Fruit fly (Drosophila melanogaster) whole organism, embryonic: Measurements from ENCODE around the gene CG45066.

Source experiments
- CG10462 ChIP-seq: fragments of 200-800 bp; sonication (Bioruptor generic); optimal IDR thresholded peaks from 2 replicates; lab custom pipeline; 2016; ENCODE audit warnings: missing biosample characterization, missing genetic modification characterization
- CG11504 ChIP-seq: fragments of 200-800 bp; sonication (Bioruptor generic); optimal IDR thresholded peaks from 3 replicates; lab custom pipeline; 2019; ENCODE audit warnings: missing biosample characterization, mild to moderate bottlenecking, missing genetic modification characterization, moderate library complexity
- CG12071 ChIP-seq: fragments of 200-800 bp; sonication (Bioruptor generic); optimal IDR thresholded peaks from 3 replicates; lab custom pipeline; 2018; ENCODE audit warnings: missing biosample characterization, mild to moderate bottlenecking, missing genetic modification characterization
- CG12769 ChIP-seq: fragments of 200-800 bp; sonication (Bioruptor generic); optimal IDR thresholded peaks from 2 replicates; lab custom pipeline; 2019; ENCODE audit warnings: missing biosample characterization, mild to moderate bottlenecking, missing genetic modification characterization, moderate library complexity
- CG13123 ChIP-seq: fragments of 200-800 bp; sonication (Bioruptor generic); optimal IDR thresholded peaks from 2 replicates; lab custom pipeline; 2016; ENCODE audit warnings: missing biosample characterization, missing genetic modification characterization
- CG15011 ChIP-seq: fragments of 200-800 bp; sonication (Bioruptor generic); optimal IDR thresholded peaks from 3 replicates; lab custom pipeline; 2018; ENCODE audit warnings: missing biosample characterization, mild to moderate bottlenecking, missing genetic modification characterization
- CG17912 ChIP-seq: fragments of 200-800 bp; sonication (Bioruptor generic); optimal IDR thresholded peaks from 2 replicates; lab custom pipeline; 2018; ENCODE audit warnings: missing biosample characterization, mild to moderate bottlenecking, missing genetic modification characterization
- CG18262 ChIP-seq: fragments of 200-800 bp; optimal IDR thresholded peaks from 3 replicates; lab custom pipeline; 2019; ENCODE audit warnings: missing biosample characterization, mild to moderate bottlenecking, missing genetic modification characterization, moderate library complexity
- CG18619 ChIP-seq: fragments of 200-800 bp; sonication (Bioruptor generic); optimal IDR thresholded peaks from 3 replicates; lab custom pipeline; 2017; ENCODE audit warnings: missing biosample characterization, mild to moderate bottlenecking, missing genetic modification characterization
- CG2712 ChIP-seq: fragments of 200-800 bp; optimal IDR thresholded peaks from 3 replicates; lab custom pipeline; 2019; ENCODE audit warnings: missing biosample characterization, mild to moderate bottlenecking, missing genetic modification characterization, moderate library complexity
- CG31388 ChIP-seq: fragments of 200-800 bp; sonication (Bioruptor generic); optimal IDR thresholded peaks from 2 replicates; lab custom pipeline; 2016; ENCODE audit warnings: missing biosample characterization, missing genetic modification characterization
- CG3407 ChIP-seq: fragments of 200-800 bp; sonication (Bioruptor generic); optimal IDR thresholded peaks from 2 replicates; lab custom pipeline; 2018; ENCODE audit warnings: missing biosample characterization, mild to moderate bottlenecking, missing genetic modification characterization
- CG34422 ChIP-seq: fragments of 200-800 bp; sonication (Bioruptor generic); IDR thresholded peaks from 3 replicates; pipeline ENCODE4 v1.3.6; 2022; ENCODE audit warnings: missing biosample characterization, missing genetic modification characterization
- CG4854 ChIP-seq: fragments of 200-800 bp; sonication (Bioruptor generic); optimal IDR thresholded peaks from 2 replicates; lab custom pipeline; 2016; ENCODE audit warnings: missing biosample characterization, missing genetic modification characterization, inconsistent platforms
- CG6654 ChIP-seq: fragments of 200-800 bp; sonication (Bioruptor generic); optimal IDR thresholded peaks from 2 replicates; lab custom pipeline; 2017; ENCODE audit warnings: missing biosample characterization, mild to moderate bottlenecking, missing genetic modification characterization
- CG7987 ChIP-seq: fragments of 200-800 bp; sonication (Bioruptor generic); optimal IDR thresholded peaks from 2 replicates; lab custom pipeline; 2018; ENCODE audit warnings: missing biosample characterization, mild to moderate bottlenecking, missing genetic modification characterization, moderate library complexity
- CG8388 ChIP-seq: fragments of 200-800 bp; sonication (Bioruptor generic); optimal IDR thresholded peaks from 2 replicates; lab custom pipeline; 2019; ENCODE audit warnings: missing biosample characterization, mild to moderate bottlenecking, missing genetic modification characterization, moderate library complexity
- CG9437 ChIP-seq: fragments of 200-800 bp; sonication (Bioruptor generic); optimal IDR thresholded peaks from 2 replicates; lab custom pipeline; 2018; ENCODE audit warnings: missing biosample characterization, mild to moderate bottlenecking, missing genetic modification characterization
- CG9609 ChIP-seq: fragments of 200-800 bp; sonication (Bioruptor generic); optimal IDR thresholded peaks from 3 replicates; lab custom pipeline; 2016; ENCODE audit warnings: missing biosample characterization, missing genetic modification characterization
- CkIIα-i1 ChIP-seq: fragments of 200-800 bp; sonication (Bioruptor generic); IDR thresholded peaks from 2 replicates; pipeline ENCODE4 v1.3.6; 2022; ENCODE audit warnings: missing biosample characterization, missing genetic modification characterization
- D19B ChIP-seq: fragments of 200-800 bp; sonication (Bioruptor generic); optimal IDR thresholded peaks from 2 replicates; lab custom pipeline; 2017; ENCODE audit warnings: missing biosample characterization, mild to moderate bottlenecking, missing genetic modification characterization
- Dll ChIP-seq: fragments of 200-800 bp; sonication (Bioruptor generic); IDR thresholded peaks from 4 replicates; pipeline ENCODE4 v1.3.6; 2022; ENCODE audit warnings: missing biosample characterization, missing genetic modification characterization; ENCODE audit not compliant: partially characterized antibody
- H2.0 ChIP-seq: fragments of 200-800 bp; sonication (Bioruptor generic); IDR thresholded peaks from 2 replicates; pipeline ENCODE4 v1.3.6; 2022; ENCODE audit warnings: missing biosample characterization, missing genetic modification characterization
- HHEX ChIP-seq: fragments of 200-800 bp; sonication (Bioruptor generic); optimal IDR thresholded peaks from 3 replicates; lab custom pipeline; 2017; ENCODE audit warnings: missing biosample characterization, mild to moderate bottlenecking, missing genetic modification characterization, missing genetic modification reagents
- Hmr ChIP-seq: fragments of 200-800 bp; sonication (Bioruptor generic); optimal IDR thresholded peaks from 3 replicates; lab custom pipeline; 2017; ENCODE audit warnings: mild to moderate bottlenecking, missing biosample characterization, missing genetic modification reagents, missing genetic modification characterization
- Hmx ChIP-seq: fragments of 200-800 bp; sonication (Bioruptor generic); optimal IDR thresholded peaks from 2 replicates; lab custom pipeline; 2016; ENCODE audit warnings: missing biosample characterization, missing genetic modification characterization
- NC2β ChIP-seq: fragments of 200-800 bp; sonication (Bioruptor generic); optimal IDR thresholded peaks from 2 replicates; lab custom pipeline; 2016; ENCODE audit warnings: missing biosample characterization, missing genetic modification characterization
- Nf-YB ChIP-seq: fragments of 200-800 bp; sonication (Bioruptor generic); optimal IDR thresholded peaks from 3 replicates; lab custom pipeline; 2019; ENCODE audit warnings: missing biosample characterization, mild to moderate bottlenecking, missing genetic modification characterization, moderate library complexity
- ara ChIP-seq: fragments of 200-800 bp; sonication (Bioruptor generic); IDR thresholded peaks from 2 replicates; pipeline ENCODE4 v1.3.6; 2022; ENCODE audit warnings: missing biosample characterization, missing genetic modification characterization
- bab2 ChIP-seq: fragments of 200-800 bp; sonication (Bioruptor generic); optimal IDR thresholded peaks from 2 replicates; lab custom pipeline; 2016; ENCODE audit warnings: missing biosample characterization, missing genetic modification characterization
- exex ChIP-seq: fragments of 200-800 bp; sonication (Bioruptor generic); optimal IDR thresholded peaks from 4 replicates; lab custom pipeline; 2018; ENCODE audit warnings: missing biosample characterization, mild to moderate bottlenecking, missing genetic modification characterization, moderate library complexity
- fd3F ChIP-seq: fragments of 200-800 bp; sonication (Bioruptor generic); optimal IDR thresholded peaks from 2 replicates; lab custom pipeline; 2018; ENCODE audit warnings: missing biosample characterization, mild to moderate bottlenecking, missing genetic modification characterization, moderate library complexity
- fd64A ChIP-seq: fragments of 200-800 bp; sonication (Bioruptor generic); optimal IDR thresholded peaks from 3 replicates; lab custom pipeline; 2018; ENCODE audit warnings: missing biosample characterization, mild to moderate bottlenecking, missing genetic modification characterization
- fd96Cb ChIP-seq: fragments of 200-800 bp; sonication (Bioruptor generic); optimal IDR thresholded peaks from 2 replicates; lab custom pipeline; 2018; ENCODE audit warnings: missing biosample characterization, mild to moderate bottlenecking, missing genetic modification characterization, moderate library complexity
- grau ChIP-seq: fragments of 200-800 bp; optimal IDR thresholded peaks from 3 replicates; lab custom pipeline; 2019; ENCODE audit warnings: missing biosample characterization, mild to moderate bottlenecking, missing genetic modification characterization, moderate library complexity
- hkb ChIP-seq, 2 experiments: fragments of 200-800 bp in 1 of 2; fragments of >200 bp in 1 of 2; sonication (Bioruptor generic) in 1 of 2; IDR thresholded peaks in 1 of 2; optimal IDR thresholded peaks in 1 of 2; 2 replicates each; pipeline versions ENCODE4 v1.3.6 to Lab custom; 2017 to 2022; ENCODE audit warnings: missing biosample characterization in 1 of 2, missing genetic modification characterization in 1 of 2
- jumu ChIP-seq: fragments of 200-800 bp; sonication (Bioruptor generic); optimal IDR thresholded peaks from 3 replicates; lab custom pipeline; 2016; ENCODE audit warnings: missing biosample characterization, missing genetic modification characterization
- lbe ChIP-seq: fragments of 200-800 bp; sonication (Bioruptor generic); optimal IDR thresholded peaks from 2 replicates; lab custom pipeline; 2016; ENCODE audit warnings: missing biosample characterization, mild to moderate bottlenecking, missing genetic modification characterization
- luna ChIP-seq: fragments of 200-800 bp; sonication (Bioruptor generic); optimal IDR thresholded peaks from 2 replicates; lab custom pipeline; 2016; ENCODE audit warnings: missing biosample characterization, missing genetic modification characterization
- nmo ChIP-seq: fragments of 200-800 bp; sonication (Bioruptor generic); optimal IDR thresholded peaks from 2 replicates; lab custom pipeline; 2018; ENCODE audit warnings: missing biosample characterization, mild to moderate bottlenecking, missing genetic modification characterization, moderate library complexity
- pfk ChIP-seq: fragments of 200-800 bp; sonication (Bioruptor generic); optimal IDR thresholded peaks from 2 replicates; lab custom pipeline; 2018; ENCODE audit warnings: missing biosample characterization, mild to moderate bottlenecking, missing genetic modification characterization, moderate library complexity
- pzg ChIP-seq: fragments of 200-800 bp; sonication (Bioruptor generic); optimal IDR thresholded peaks from 3 replicates; lab custom pipeline; 2018; ENCODE audit warnings: missing biosample characterization, mild to moderate bottlenecking, missing genetic modification characterization, moderate library complexity
- toy ChIP-seq: fragments of 200-800 bp; sonication (Bioruptor generic); IDR thresholded peaks from 2 replicates; pipeline ENCODE4 v1.3.6; 2022; ENCODE audit warnings: missing biosample characterization, missing genetic modification characterization
- usp ChIP-seq: fragments of >200 bp; optimal IDR thresholded peaks from 2 replicates; lab custom pipeline; 2017; ENCODE audit warnings: missing biosample characterization, missing genetic modification characterization
- wdn ChIP-seq: fragments of 200-800 bp; sonication (Bioruptor generic); IDR thresholded peaks from 2 replicates; pipeline ENCODE4 v1.3.6; 2022; ENCODE audit warnings: missing biosample characterization, missing genetic modification characterization
- zf30C ChIP-seq: fragments of 200-800 bp; sonication (Bioruptor generic); optimal IDR thresholded peaks from 3 replicates; lab custom pipeline; 2018; ENCODE audit warnings: missing biosample characterization, mild to moderate bottlenecking, missing genetic modification characterization
- zfh2 ChIP-seq: fragments of 200-800 bp; sonication (Bioruptor generic); optimal IDR thresholded peaks from 2 replicates; lab custom pipeline; 2016; ENCODE audit warnings: missing biosample characterization, missing genetic modification characterization

Gene CG45066

DNA sequence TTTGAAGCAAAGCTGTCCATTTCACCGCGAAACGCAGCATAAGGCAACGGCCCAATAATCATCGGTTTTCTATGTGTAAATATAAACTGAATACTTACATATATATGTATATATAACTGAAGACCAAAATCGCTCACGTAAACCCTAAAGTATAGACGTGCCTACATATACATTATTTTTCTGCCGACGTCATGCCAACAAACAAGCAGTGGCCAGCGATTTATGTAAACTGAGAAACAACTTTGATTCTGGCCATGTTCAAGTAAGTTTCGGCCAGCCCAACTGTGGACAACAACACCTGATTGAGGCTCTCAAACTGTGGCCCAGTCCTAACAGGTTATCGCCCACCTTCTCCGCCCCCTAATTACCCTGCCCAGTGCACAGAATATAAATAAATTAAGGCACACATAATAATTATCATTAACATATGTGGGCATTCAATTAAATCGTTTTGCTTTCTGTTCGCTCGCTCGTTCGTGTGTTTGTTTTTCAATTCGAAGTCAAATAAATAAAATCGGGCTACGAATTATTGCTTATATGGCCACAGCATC, 29.0 kb downstream of the CG45066 start (continued):
- TF ChIP-seq CG18619 (GFP tag; lab: Kevin White, UChicago) (no peak), CG6654 (GFP tag; lab: Kevin White, UChicago) (peak; percentile 96), luna (GFP tag; lab: Kevin White, UChicago) (no peak), wdn (GFP tag; lab: Robert Waterston, UW) (no peak), pzg (no peak), CG31388 (GFP tag; lab: Kevin White, UChicago) (no peak), CG15011 (GFP tag; lab: Kevin White, UChicago) (no peak), CG9437 (GFP tag; lab: Kevin White, UChicago) (no peak), CG12769 (tag; lab: Kevin White, UChicago) (peak; percentile 20), CG12071 (GFP tag; lab: Kevin White, UChicago) (peak; percentile 33), fd96Cb (tag; lab: Kevin White, UChicago) (no peak), zfh2 (GFP tag; lab: Kevin White, UChicago) (no peak), CG11504 (tag; lab: Kevin White, UChicago) (no peak), pfk (GFP tag; lab: Kevin White, UChicago) (no peak), exex (tag; lab: Kevin White, UChicago) (peak; percentile 52), CG9609 (GFP tag; lab: Kevin White, UChicago) (no peak), Hmr (peak; percentile 18), CG10462 (GFP tag; lab: Kevin White, UChicago) (no peak), jumu (GFP tag; lab: Kevin White, UChicago) (no peak), bab2 (no peak), hkb (optimal IDR thresholded peaks at IDR 0.05; lab: Kevin White, UChicago) (no peak), hkb (GFP tag; IDR thresholded peaks at IDR 0.05; lab: Robert Waterston, UW) (no peak), CG13123 (GFP tag; lab: Kevin White, UChicago) (no peak), CG34422 (GFP tag; lab: Robert Waterston, UW) (peak; percentile 22; the same call in 1 of the 3 replicates), CkIIα-i1 (GFP tag; lab: Robert Waterston, UW) (no peak), HHEX (GFP tag; lab: Kevin White, UChicago) (no peak), D19B (GFP tag; lab: Kevin White, UChicago) (no peak)

dm6 chr3L:3081146-3081872, 29.7 kb downstream of the CG45066 start:
- TF ChIP-seq luna (GFP tag; lab: Kevin White, UChicago) (peak; percentile 65), CG4854 (GFP tag; lab: Kevin White, UChicago) (peak; percentile 97), Nf-YB (GFP tag; lab: Kevin White, UChicago) (peak; percentile 88), lbe (peak; percentile 98), grau (tag; lab: Kevin White, UChicago) (peak; percentile 96), CG3407 (GFP tag; lab: Kevin White, UChicago) (peak; percentile 97), H2.0 (GFP tag; lab: Robert Waterston, UW) (peak; percentile 98), CG8388 (GFP tag; lab: Kevin White, UChicago) (peak; percentile 98), CG2712 (tag; lab: Kevin White, UChicago) (peak; percentile 98), wdn (GFP tag; lab: Robert Waterston, UW) (peak; percentile 98), NC2β (GFP tag; lab: Kevin White, UChicago) (peak; percentile 97), CG17912 (GFP tag; lab: Kevin White, UChicago) (peak; percentile 93), CG7987 (peak; percentile 98), Hmx (GFP tag; lab: Kevin White, UChicago) (peak; percentile 94), nmo (GFP tag; lab: Kevin White, UChicago) (peak; percentile 98), CG18262 (tag; lab: Kevin White, UChicago) (peak; percentile 97), CG15011 (GFP tag; lab: Kevin White, UChicago) (peak; percentile 95), fd3F (GFP tag; lab: Kevin White, UChicago) (peak; percentile 97), ara (GFP tag; lab: Robert Waterston, UW) (peak; percentile 98), usp (GFP tag; lab: Kevin White, UChicago) (no peak), Dll (peak; percentile 73), toy (GFP tag; lab: Robert Waterston, UW) (peak; percentile 93), fd64A (GFP tag; lab: Kevin White, UChicago) (peak; percentile 97), zf30C (GFP tag; lab: Kevin White, UChicago) (peak; percentile 44)
